Fruit fly (Drosophila melanogaster): Measurements from ENCODE around the gene Rpt5.

dm6 chr3R:23752728-23753127 is at the start of gene Rpt5, which contains the start of gene RanBP3:
- TF ChIP-seq pan (optimal IDR thresholded peaks at IDR 0.05) (no peak), usp (GFP tag; optimal IDR thresholded peaks at IDR 0.05) (no peak), psq (optimal IDR thresholded peaks at IDR 0.05) (no peak)

All from whole organism.